Worm (Caenorhabditis elegans) whole organism, L1 larva: Measurements from ENCODE around the gene Y38A10A.11.

ENCODE experiments used
- ama-1 ChIP-seq: fragments of 150-350 bp; optimal IDR thresholded peaks from 2 replicates; lab custom pipeline; 2014
- ceh-82 ChIP-seq, 3 experiments: fragments of 150-350 bp in 1 of 3; sonication (generic microtip) in 2 of 3; optimal IDR thresholded peaks; 2 replicates each; lab custom pipeline; 2014 to 2017; ENCODE audit warnings: missing biosample characterization in 3 of 3, missing genetic modification characterization in 3 of 3
- elt-2 ChIP-seq: sonication (generic microtip); optimal IDR thresholded peaks from 2 replicates; lab custom pipeline; 2016; ENCODE audit warnings: missing genetic modification characterization, mild to moderate bottlenecking, inconsistent platforms, missing compliant biosample characterization, missing genetic modification reagents
- hpl-2 ChIP-seq: fragments of 150-350 bp; optimal IDR thresholded peaks from 2 replicates; lab custom pipeline; 2014; ENCODE audit warnings: missing biosample characterization, missing genetic modification reagents, missing genetic modification characterization
- jun-1 ChIP-seq: fragments of 150-350 bp; optimal IDR thresholded peaks from 2 replicates; lab custom pipeline; 2014; ENCODE audit warnings: missing biosample characterization, missing genetic modification reagents, missing genetic modification characterization
- lin-13 ChIP-seq: fragments of 150-350 bp; optimal IDR thresholded peaks from 2 replicates; lab custom pipeline; 2014; ENCODE audit warnings: missing biosample characterization, missing genetic modification reagents, missing genetic modification characterization
- mdl-1 ChIP-seq, 2 experiments: fragments of 150-350 bp; optimal IDR thresholded peaks; 2 replicates each; lab custom pipeline; 2014 to 2017; ENCODE audit warnings: missing biosample characterization in 2 of 2, missing genetic modification characterization in 2 of 2, inconsistent platforms in 1 of 2
- nhr-28 ChIP-seq: fragments of 150-350 bp; optimal IDR thresholded peaks from 2 replicates; lab custom pipeline; 2014; ENCODE audit warnings: missing biosample characterization, missing genetic modification characterization
- nhr-90 ChIP-seq: sonication (generic microtip); optimal IDR thresholded peaks from 2 replicates; lab custom pipeline; 2016; ENCODE audit warnings: mild to moderate bottlenecking, missing genetic modification characterization, missing compliant biosample characterization; ENCODE audit not compliant: poor library complexity
- tbx-2 ChIP-seq: sonication (generic microtip); optimal IDR thresholded peaks from 2 replicates; lab custom pipeline; 2016; ENCODE audit warnings: missing genetic modification characterization, missing compliant biosample characterization
- unc-62 ChIP-seq: fragments of 150-350 bp; optimal IDR thresholded peaks from 2 replicates; lab custom pipeline; 2014; ENCODE audit warnings: missing biosample characterization, missing genetic modification reagents, missing genetic modification characterization

ce11 chrV:6053188-6053687, 50.1 kb downstream of the Y38A10A.11 start, which contains the start of gene seip-1:
- TF ChIP-seq hpl-2 (GFP tag; lab: Kevin White, UChicago) (no peak), tbx-2 (tag; lab: Kevin White, UChicago) (peak; percentile 75), nhr-90 (tag; lab: Kevin White, UChicago) (peak; percentile 64), ama-1 (lab: Kevin White, UChicago) (peak; percentile 43), jun-1 (tag; lab: Kevin White, UChicago) (peak; percentile 67), unc-62 (GFP tag; lab: Kevin White, UChicago) (no peak), lin-13 (GFP tag; lab: Kevin White, UChicago) (peak; percentile 72), elt-2 (tag; lab: Kevin White, UChicago) (peak; percentile 56), ceh-82 (tag; optimal IDR thresholded peaks at IDR 0.05; lab: Kevin White, UChicago) (peak; percentile 64 to 87 (median 66)), mdl-1 (tag; optimal IDR thresholded peaks at IDR 0.05; lab: Kevin White, UChicago) (peak in 1 of 2 experiments; percentile 82), nhr-28 (tag; lab: Kevin White, UChicago) (no peak)
